Worm (Caenorhabditis elegans) whole organism, young adult: ENCODE data around the gene puf-12.

Experiments
- B0019.2 ChIP-seq: fragments of 200-800 bp; sonication (Bioruptor generic); conservative IDR thresholded peaks from 2 replicates; pipeline ENCODE4 v1.3.6; 2022; ENCODE audit warnings: missing genetic modification reagents, missing genetic modification characterization, missing compliant biosample characterization
- C17E4.6 ChIP-seq: fragments of 200-800 bp; sonication (Bioruptor generic); IDR thresholded peaks from 2 replicates; pipeline ENCODE4 v1.3.6; 2022; ENCODE audit warnings: missing genetic modification reagents, missing genetic modification characterization, missing compliant biosample characterization
- D2030.7 ChIP-seq: fragments of 200-800 bp; sonication (Bioruptor generic); IDR thresholded peaks from 2 replicates; pipeline ENCODE4 v1.3.6; 2022; ENCODE audit warnings: missing genetic modification reagents, missing genetic modification characterization, missing compliant biosample characterization
- F10E7.11 ChIP-seq: sonication (generic microtip); optimal IDR thresholded peaks from 2 replicates; lab custom pipeline; 2017; ENCODE audit warnings: mild to moderate bottlenecking, missing genetic modification characterization, moderate library complexity, missing compliant biosample characterization
- F39B2.1 ChIP-seq: fragments of 200-800 bp; sonication (Bioruptor generic); IDR thresholded peaks from 2 replicates; pipeline ENCODE4 v1.3.6; 2022; ENCODE audit warnings: missing genetic modification reagents, missing genetic modification characterization, missing compliant biosample characterization
- F49E8.2 ChIP-seq: sonication (generic microtip); optimal IDR thresholded peaks from 3 replicates; lab custom pipeline; 2017; ENCODE audit warnings: missing genetic modification characterization, mild to moderate bottlenecking, missing compliant biosample characterization, antibody characterized with exemption, moderate library complexity; ENCODE audit not compliant: insufficient read depth
- F52B5.7 ChIP-seq: sonication (generic microtip); optimal IDR thresholded peaks from 2 replicates; lab custom pipeline; 2016; ENCODE audit warnings: mild to moderate bottlenecking, missing genetic modification characterization, missing compliant biosample characterization
- F55B11.4 ChIP-seq: sonication (generic microtip); optimal IDR thresholded peaks from 2 replicates; lab custom pipeline; 2016; ENCODE audit warnings: missing compliant biosample characterization, missing genetic modification characterization, borderline replicate concordance; ENCODE audit not compliant: insufficient read depth
- F57A8.1 ChIP-seq: fragments of 200-800 bp; sonication (Bioruptor generic); optimal IDR thresholded peaks from 2 replicates; lab custom pipeline; 2018; ENCODE audit warnings: mild to moderate bottlenecking, missing genetic modification characterization, moderate library complexity, missing compliant biosample characterization
- K12H6.12 ChIP-seq: fragments of 200-800 bp; sonication (Bioruptor generic); optimal IDR thresholded peaks from 2 replicates; lab custom pipeline; 2018; ENCODE audit warnings: mild to moderate bottlenecking, missing genetic modification characterization, missing compliant biosample characterization
- T07F8.4 ChIP-seq: sonication (generic microtip); optimal IDR thresholded peaks from 2 replicates; lab custom pipeline; 2016; ENCODE audit warnings: mild to moderate bottlenecking, missing genetic modification characterization, moderate library complexity, missing compliant biosample characterization
- Y56A3A.18 ChIP-seq: fragments of 200-800 bp; sonication (Bioruptor generic); IDR thresholded peaks from 2 replicates; pipeline ENCODE4 v1.3.6; 2022; ENCODE audit warnings: missing genetic modification reagents, missing genetic modification characterization, missing compliant biosample characterization
- Y79H2A.3 ChIP-seq: fragments of 200-800 bp; sonication (Bioruptor generic); conservative IDR thresholded peaks from 2 replicates; pipeline ENCODE4 v1.3.6; 2022; ENCODE audit warnings: missing genetic modification reagents, missing genetic modification characterization, missing compliant biosample characterization
- akir-1 ChIP-seq: fragments of 200-800 bp; sonication (Bioruptor generic); optimal IDR thresholded peaks from 2 replicates; lab custom pipeline; 2018; ENCODE audit warnings: mild to moderate bottlenecking, missing genetic modification characterization, moderate library complexity, missing compliant biosample characterization
- aptf-3 ChIP-seq: fragments of 200-800 bp; sonication (Bioruptor generic); IDR thresholded peaks from 2 replicates; pipeline ENCODE4 v1.3.6; 2022; ENCODE audit warnings: missing genetic modification characterization, missing compliant biosample characterization
- atf-7 ChIP-seq: sonication (generic microtip); optimal IDR thresholded peaks from 2 replicates; lab custom pipeline; 2017; ENCODE audit warnings: mild to moderate bottlenecking, missing genetic modification characterization, missing compliant biosample characterization
- athp-1 ChIP-seq: sonication (generic microtip); optimal IDR thresholded peaks from 2 replicates; lab custom pipeline; 2017; ENCODE audit warnings: mild to moderate bottlenecking, missing genetic modification characterization, missing compliant biosample characterization
- die-1 ChIP-seq: sonication (generic microtip); optimal IDR thresholded peaks from 2 replicates; lab custom pipeline; 2016; ENCODE audit warnings: missing genotype, mild to moderate bottlenecking, missing genetic modification characterization, missing compliant biosample characterization
- dox-1 ChIP-seq: fragments of 200-800 bp; sonication (Bioruptor generic); IDR thresholded peaks from 2 replicates; pipeline ENCODE4 v1.3.6; 2022; ENCODE audit warnings: missing genetic modification reagents, missing genetic modification characterization, missing compliant biosample characterization
- dpff-1 ChIP-seq: sonication (generic microtip); optimal IDR thresholded peaks from 2 replicates; lab custom pipeline; 2017; ENCODE audit warnings: mild to moderate bottlenecking, missing genetic modification characterization, missing compliant biosample characterization
- ekl-4 ChIP-seq: fragments of 200-800 bp; sonication (Bioruptor generic); IDR thresholded peaks from 2 replicates; pipeline ENCODE4 v1.3.6; 2022; ENCODE audit warnings: missing genetic modification reagents, missing genetic modification characterization, missing compliant biosample characterization
- gei-17 ChIP-seq: fragments of 200-800 bp; sonication (Bioruptor generic); optimal IDR thresholded peaks from 2 replicates; lab custom pipeline; 2018; ENCODE audit warnings: mild to moderate bottlenecking, missing genetic modification characterization, missing compliant biosample characterization
- him-1 ChIP-seq: sonication (generic microtip); optimal IDR thresholded peaks from 2 replicates; lab custom pipeline; 2016; ENCODE audit warnings: missing genotype, missing genetic modification reagents, missing genetic modification characterization, missing compliant biosample characterization
- hlh-12 ChIP-seq: sonication (generic microtip); optimal IDR thresholded peaks from 2 replicates; lab custom pipeline; 2016; ENCODE audit warnings: missing genetic modification characterization, missing compliant biosample characterization
- hlh-26 ChIP-seq: fragments of 200-800 bp; sonication (Bioruptor generic); conservative IDR thresholded peaks from 2 replicates; pipeline ENCODE4 v1.3.6; 2022; ENCODE audit warnings: missing genetic modification reagents, missing genetic modification characterization, missing compliant biosample characterization
- hrde-1 ChIP-seq: sonication (generic microtip); optimal IDR thresholded peaks from 2 replicates; lab custom pipeline; 2016; ENCODE audit warnings: missing genetic modification characterization, mild to moderate bottlenecking, missing compliant biosample characterization, moderate library complexity, missing genotype, missing genetic modification reagents, borderline replicate concordance
- hsf-1 ChIP-seq: fragments of 200-800 bp; sonication (Bioruptor generic); IDR thresholded peaks from 2 replicates; pipeline ENCODE4 v1.3.6; 2022; ENCODE audit warnings: missing genetic modification reagents, missing genetic modification characterization, missing compliant biosample characterization
- lag-1 ChIP-seq: fragments of 200-800 bp; sonication (Bioruptor generic); IDR thresholded peaks from 2 replicates; pipeline ENCODE4 v1.3.6; 2022; ENCODE audit warnings: missing genetic modification reagents, missing genetic modification characterization, missing compliant biosample characterization
- lin-35 ChIP-seq, 3 experiments: fragments of 150-350 bp in 2 of 3; sonication (generic microtip) in 1 of 3; optimal IDR thresholded peaks; 2 replicates each; lab custom pipeline; 2014 to 2018; ENCODE audit warnings: missing biosample characterization in 3 of 3, missing genetic modification characterization in 3 of 3, missing genetic modification reagents in 3 of 3
- lsl-1 ChIP-seq: fragments of 200-800 bp; sonication (Bioruptor generic); optimal IDR thresholded peaks from 2 replicates; lab custom pipeline; 2018; ENCODE audit warnings: mild to moderate bottlenecking, missing genetic modification characterization, moderate library complexity, missing compliant biosample characterization
- madf-6 ChIP-seq: fragments of 200-800 bp; sonication (Bioruptor generic); IDR thresholded peaks from 2 replicates; pipeline ENCODE4 v1.3.6; 2022; ENCODE audit warnings: missing genetic modification reagents, missing genetic modification characterization, missing compliant biosample characterization
- mes-4 ChIP-seq: sonication (generic microtip); optimal IDR thresholded peaks from 2 replicates; lab custom pipeline; 2016; ENCODE audit warnings: missing genotype, missing genetic modification characterization, missing compliant biosample characterization
- mxl-1 ChIP-seq: sonication (generic microtip); optimal IDR thresholded peaks from 2 replicates; lab custom pipeline; 2016; ENCODE audit warnings: missing genetic modification characterization, missing compliant biosample characterization
- nhr-27 ChIP-seq: fragments of 200-800 bp; sonication (Bioruptor generic); optimal IDR thresholded peaks from 2 replicates; lab custom pipeline; 2018; ENCODE audit warnings: mild to moderate bottlenecking, missing genetic modification characterization, moderate library complexity, missing compliant biosample characterization
- nhr-90 ChIP-seq: sonication (generic microtip); optimal IDR thresholded peaks from 2 replicates; lab custom pipeline; 2016; ENCODE audit warnings: missing genotype, mild to moderate bottlenecking, missing genetic modification characterization, missing compliant biosample characterization
- pbrm-1 ChIP-seq: fragments of 200-800 bp; sonication (Bioruptor generic); IDR thresholded peaks from 2 replicates; pipeline ENCODE4 v1.3.6; 2022; ENCODE audit warnings: missing genetic modification reagents, missing genetic modification characterization, missing compliant biosample characterization
- rcor-1 ChIP-seq: fragments of 200-800 bp; sonication (Bioruptor generic); IDR thresholded peaks from 2 replicates; pipeline ENCODE4 v1.3.6; 2022; ENCODE audit warnings: missing genetic modification reagents, missing genetic modification characterization, missing compliant biosample characterization
- sdz-38 ChIP-seq: sonication (generic microtip); optimal IDR thresholded peaks from 2 replicates; lab custom pipeline; 2016; ENCODE audit warnings: missing genotype, missing genetic modification characterization, missing compliant biosample characterization
- sptf-2 ChIP-seq: fragments of 200-800 bp; sonication (Bioruptor generic); optimal IDR thresholded peaks from 2 replicates; lab custom pipeline; 2018; ENCODE audit warnings: mild to moderate bottlenecking, missing genetic modification characterization, missing compliant biosample characterization
- tlf-1 ChIP-seq: fragments of 200-800 bp; sonication (Bioruptor generic); optimal IDR thresholded peaks from 2 replicates; lab custom pipeline; 2018; ENCODE audit warnings: mild to moderate bottlenecking, missing genetic modification characterization, missing compliant biosample characterization
- unc-62 ChIP-seq: fragments of 150-350 bp; optimal IDR thresholded peaks from 2 replicates; lab custom pipeline; 2014; ENCODE audit warnings: missing biosample characterization, missing genetic modification reagents, missing genetic modification characterization
- zim-3 ChIP-seq: sonication (generic microtip); optimal IDR thresholded peaks from 2 replicates; lab custom pipeline; 2017; ENCODE audit warnings: mild to moderate bottlenecking, missing genetic modification characterization, moderate library complexity, missing compliant biosample characterization
- ztf-26 ChIP-seq: sonication (generic microtip); optimal IDR thresholded peaks from 2 replicates; lab custom pipeline; 2017; ENCODE audit warnings: missing genetic modification characterization, missing compliant biosample characterization
- ztf-3 ChIP-seq: fragments of 200-800 bp; sonication (Bioruptor generic); optimal IDR thresholded peaks from 2 replicates; lab custom pipeline; 2018; ENCODE audit warnings: mild to moderate bottlenecking, missing genetic modification characterization, missing compliant biosample characterization

puf-12 gene

ce11 chrII:10098428-10098827, 1.7 kb upstream of the puf-12 start (continued):
- TF ChIP-seq B0019.2 (GFP tag; lab: Robert Waterston, UW) (no peak), mxl-1 (tag; lab: Kevin White, UChicago) (no peak), F55B11.4 (tag; lab: Kevin White, UChicago) (no peak), lsl-1 (GFP tag; lab: Kevin White, UChicago) (no peak), tlf-1 (GFP tag; lab: Kevin White, UChicago) (no peak), gei-17 (GFP tag; lab: Kevin White, UChicago) (no peak), lin-35 (GFP tag; optimal IDR thresholded peaks at IDR 0.05; lab: Kevin White, UChicago) (no peak), T07F8.4 (tag; lab: Kevin White, UChicago) (no peak), madf-6 (GFP tag; lab: Robert Waterston, UW) (peak; percentile 38; the same call in 1 of the 2 replicates), hsf-1 (peak; percentile 49; the same call in 1 of the 2 replicates), F52B5.7 (tag; lab: Kevin White, UChicago) (peak; percentile 51), hlh-12 (no peak), F10E7.11 (tag; lab: Kevin White, UChicago) (peak; percentile 11), mes-4 (tag; lab: Kevin White, UChicago) (no peak), ztf-26 (tag; lab: Kevin White, UChicago) (no peak), sdz-38 (tag; lab: Kevin White, UChicago) (no peak), nhr-90 (no peak), F39B2.1 (GFP tag; lab: Robert Waterston, UW) (no peak), die-1 (tag; lab: Kevin White, UChicago) (peak; percentile 21), D2030.7 (GFP tag; lab: Robert Waterston, UW) (no peak; the same call in 1 of the 2 replicates), hrde-1 (tag; lab: Kevin White, UChicago) (peak; percentile 12), dox-1 (GFP tag; lab: Robert Waterston, UW) (no peak), hlh-26 (GFP tag; lab: Robert Waterston, UW) (no peak), pbrm-1 (GFP tag; lab: Robert Waterston, UW) (0 out of 2 replicates have a peak, but pooled peaks have one; percentile 17), dpff-1 (tag; lab: Kevin White, UChicago) (no peak), aptf-3 (GFP tag; lab: Robert Waterston, UW) (no peak), nhr-27 (tag; lab: Kevin White, UChicago) (no peak), zim-3 (tag; lab: Kevin White, UChicago) (no peak), F57A8.1 (GFP tag; lab: Kevin White, UChicago) (no peak)
- TF ChIP-seq, all 124 proteins: peak for 13

DNA sequence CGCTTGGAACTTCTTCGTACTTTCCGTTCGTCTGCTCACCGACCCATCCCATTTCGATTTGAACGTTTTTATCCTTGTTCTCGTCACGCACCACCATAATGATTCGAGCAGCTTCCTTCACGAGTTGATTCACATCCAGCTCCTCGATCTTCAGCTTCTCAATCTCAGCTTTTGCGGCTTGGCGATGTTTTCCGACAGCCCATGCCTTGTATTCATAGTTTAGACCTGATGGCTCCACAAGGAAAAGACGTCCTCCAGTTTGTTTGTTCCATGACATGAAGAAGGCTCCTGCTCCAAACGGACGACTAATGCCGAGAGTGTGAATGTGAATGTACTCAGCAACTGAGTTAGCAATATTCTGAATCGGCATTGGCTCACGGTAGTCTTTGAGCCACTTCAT, 1.0 kb upstream of the puf-12 start:
- TF ChIP-seq unc-62 (GFP tag; lab: Kevin White, UChicago) = no peak
- TF ChIP-seq rcor-1 (GFP tag; lab: Robert Waterston, UW) = no peak
- TF ChIP-seq lsl-1 (GFP tag; lab: Kevin White, UChicago) = no peak
- no peak for TF ChIP-seq akir-1 (GFP tag; lab: Kevin White, UChicago)
- no peak for TF ChIP-seq sptf-2 (GFP tag; lab: Kevin White, UChicago)

DNA sequence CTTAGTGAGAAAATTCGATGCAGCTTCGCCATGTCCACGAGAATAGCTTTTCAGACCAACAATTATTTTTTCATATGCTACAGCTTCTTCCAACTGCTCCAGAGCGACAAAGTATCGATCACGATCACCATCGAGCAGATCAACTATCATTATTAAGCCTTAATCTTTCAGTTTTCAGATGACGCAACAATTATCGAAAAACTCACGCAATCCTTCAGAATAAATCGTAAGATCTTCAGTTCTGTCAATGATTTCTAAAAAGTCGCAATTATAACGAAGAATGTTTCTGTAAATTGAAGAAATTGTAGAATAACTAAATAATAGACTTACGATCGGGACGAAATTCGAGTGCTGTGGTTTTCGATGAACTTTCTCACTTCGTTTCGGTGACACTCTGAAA, 3.1 kb downstream of the puf-12 start:
- TF ChIP-seq F49E8.2 (tag; lab: Kevin White, UChicago) (no peak), atf-7 (no peak), ztf-3 (GFP tag; lab: Kevin White, UChicago) (no peak), mxl-1 (tag; lab: Kevin White, UChicago) (no peak), lag-1 (GFP tag; lab: Robert Waterston, UW) (no peak), ekl-4 (GFP tag; lab: Robert Waterston, UW) (no peak), him-1 (tag; lab: Kevin White, UChicago) (no peak), K12H6.12 (tag; lab: Kevin White, UChicago) (no peak), zim-3 (tag; lab: Kevin White, UChicago) (no peak), C17E4.6 (GFP tag; lab: Robert Waterston, UW) (no peak), athp-1 (no peak), T07F8.4 (tag; lab: Kevin White, UChicago) (no peak), hsf-1 (no peak), Y56A3A.18 (GFP tag; lab: Robert Waterston, UW) (no peak), Y79H2A.3 (GFP tag; lab: Robert Waterston, UW) (no peak), sptf-2 (GFP tag; lab: Kevin White, UChicago) (no peak), F10E7.11 (tag; lab: Kevin White, UChicago) (no peak)
